Worm (Caenorhabditis elegans) whole organism, L1 larva: ENCODE measurements around the gene Y39A3A.4.

Experiments
- ceh-63 ChIP-seq: fragments of 200-800 bp; sonication (Bioruptor generic); optimal IDR thresholded peaks from 2 replicates; lab custom pipeline; 2018; ENCODE audit warnings: mild to moderate bottlenecking, missing genetic modification characterization, missing compliant biosample characterization
- ceh-8 ChIP-seq: fragments of 200-800 bp; sonication (Bioruptor generic); optimal IDR thresholded peaks from 2 replicates; lab custom pipeline; 2018; ENCODE audit warnings: mild to moderate bottlenecking, missing genetic modification characterization, moderate library complexity, missing compliant biosample characterization
- ceh-88 ChIP-seq: fragments of 200-800 bp; sonication (Bioruptor generic); IDR thresholded peaks from 2 replicates; pipeline ENCODE4 v1.3.6; 2022; ENCODE audit warnings: missing genetic modification characterization, missing compliant biosample characterization
- efl-3 ChIP-seq: fragments of 200-800 bp; sonication (Bioruptor generic); optimal IDR thresholded peaks from 2 replicates; lab custom pipeline; 2018; ENCODE audit warnings: mild to moderate bottlenecking, missing genetic modification characterization, missing compliant biosample characterization
- egl-13 ChIP-seq: sonication (generic microtip); optimal IDR thresholded peaks from 2 replicates; lab custom pipeline; 2016; ENCODE audit warnings: missing genotype, missing genetic modification reagents, missing genetic modification characterization, missing compliant biosample characterization
- ets-5 ChIP-seq: fragments of 200-800 bp; sonication (Bioruptor generic); IDR thresholded peaks from 2 replicates; pipeline ENCODE4 v1.3.6; 2022; ENCODE audit warnings: missing genetic modification characterization, missing compliant biosample characterization
- grh-1 ChIP-seq: fragments of 200-800 bp; sonication (Bioruptor generic); IDR thresholded peaks from 2 replicates; pipeline ENCODE4 v1.3.6; 2022; ENCODE audit warnings: missing genetic modification reagents, missing genetic modification characterization, missing compliant biosample characterization
- isw-1 ChIP-seq: fragments of 200-800 bp; sonication (Bioruptor generic); IDR thresholded peaks from 2 replicates; pipeline ENCODE4 v1.3.6; 2022; ENCODE audit warnings: missing genetic modification characterization, missing compliant biosample characterization
- jun-1 ChIP-seq: fragments of 150-350 bp; optimal IDR thresholded peaks from 2 replicates; lab custom pipeline; 2014; ENCODE audit warnings: missing biosample characterization, missing genetic modification reagents, missing genetic modification characterization
- lin-13 ChIP-seq: fragments of 150-350 bp; optimal IDR thresholded peaks from 2 replicates; lab custom pipeline; 2014; ENCODE audit warnings: missing biosample characterization, missing genetic modification reagents, missing genetic modification characterization
- lin-14 ChIP-seq: fragments of 200-800 bp; sonication (Bioruptor generic); optimal IDR thresholded peaks from 2 replicates; lab custom pipeline; 2018; ENCODE audit warnings: mild to moderate bottlenecking, missing genetic modification characterization, moderate library complexity, missing compliant biosample characterization
- lin-39 ChIP-seq: fragments of 150-350 bp; optimal IDR thresholded peaks from 2 replicates; lab custom pipeline; 2014; ENCODE audit warnings: missing biosample characterization, missing genetic modification reagents, missing genetic modification characterization
- lir-3 ChIP-seq: sonication (generic microtip); optimal IDR thresholded peaks from 2 replicates; lab custom pipeline; 2016; ENCODE audit warnings: mild to moderate bottlenecking, missing genetic modification characterization, moderate library complexity, missing compliant biosample characterization; ENCODE audit not compliant: poor library complexity
- lsy-2 ChIP-seq, 2 experiments: fragments of 150-350 bp; optimal IDR thresholded peaks; 2 replicates each; lab custom pipeline; 2014; ENCODE audit warnings: missing biosample characterization in 2 of 2, missing genetic modification characterization in 2 of 2
- mef-2 ChIP-seq: fragments of 150-350 bp; optimal IDR thresholded peaks from 2 replicates; lab custom pipeline; 2014; ENCODE audit warnings: missing biosample characterization, missing genetic modification characterization
- mep-1 ChIP-seq: fragments of 150-350 bp; optimal IDR thresholded peaks from 2 replicates; lab custom pipeline; 2014; ENCODE audit warnings: missing biosample characterization, missing genetic modification characterization
- nhr-20 ChIP-seq: sonication (generic microtip); optimal IDR thresholded peaks from 2 replicates; lab custom pipeline; 2016; ENCODE audit warnings: mild to moderate bottlenecking, missing genetic modification characterization, missing compliant biosample characterization
- nhr-84 ChIP-seq: sonication (generic microtip); optimal IDR thresholded peaks from 2 replicates; lab custom pipeline; 2017; ENCODE audit warnings: missing biosample characterization, missing genetic modification characterization
- nhr-90 ChIP-seq: sonication (generic microtip); optimal IDR thresholded peaks from 2 replicates; lab custom pipeline; 2016; ENCODE audit warnings: mild to moderate bottlenecking, missing genetic modification characterization, missing compliant biosample characterization; ENCODE audit not compliant: poor library complexity
- skn-1 ChIP-seq: fragments of 150-350 bp; optimal IDR thresholded peaks from 2 replicates; lab custom pipeline; 2014; ENCODE audit warnings: missing biosample characterization, missing genetic modification characterization
- snpc-4 ChIP-seq: fragments of 150-350 bp; optimal IDR thresholded peaks from 2 replicates; lab custom pipeline; 2014; ENCODE audit warnings: missing biosample characterization, missing genetic modification characterization
- unc-98 ChIP-seq: fragments of 200-800 bp; sonication (Bioruptor generic); IDR thresholded peaks from 2 replicates; pipeline ENCODE4 v1.3.6; 2022; ENCODE audit warnings: missing genetic modification characterization, missing compliant biosample characterization

Y39A3A.4 gene

DNA sequence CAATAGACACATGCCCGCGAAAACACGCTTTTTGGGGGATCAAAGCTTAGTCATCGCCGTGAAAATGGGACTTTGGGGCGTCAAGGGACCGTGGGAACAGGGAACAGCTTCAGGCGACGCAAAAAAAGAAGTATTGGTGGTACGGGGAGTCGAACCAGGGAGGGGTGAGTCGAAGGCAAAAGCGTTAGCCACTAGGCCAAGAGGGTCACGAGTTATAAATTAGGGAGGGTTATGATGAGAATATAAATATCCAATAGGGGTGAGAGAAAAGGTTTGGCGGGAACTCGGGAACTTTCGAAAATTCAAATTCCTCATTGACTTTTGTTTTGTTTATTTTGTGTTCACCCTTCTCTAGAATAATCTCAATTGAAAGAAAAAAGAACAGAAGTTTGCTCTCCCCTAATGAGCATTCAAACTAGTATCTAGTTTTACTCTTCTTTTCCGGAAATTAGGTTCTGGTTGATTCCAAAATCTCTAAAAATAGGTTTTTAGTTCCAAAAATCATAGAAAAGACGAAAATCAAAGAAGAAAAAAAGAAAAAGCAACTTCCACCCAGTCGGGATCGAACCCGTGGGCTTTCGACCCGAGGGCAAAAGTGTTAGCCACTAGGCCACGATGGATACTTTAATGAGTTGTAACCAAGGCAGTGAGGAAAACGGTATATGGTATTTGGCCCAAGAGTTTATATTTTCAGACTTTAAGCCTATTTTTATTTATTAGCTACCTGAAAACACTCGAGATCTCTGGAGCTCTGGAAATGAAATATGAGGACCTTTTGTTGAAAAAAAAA is 45.4 kb downstream of the Y39A3A.4 start:
- TF ChIP-seq mep-1 (tag; lab: Kevin White, UChicago) (no peak), nhr-90 (tag; lab: Kevin White, UChicago) (no peak), jun-1 (no peak), grh-1 (GFP tag; lab: Robert Waterston, UW) (no peak), egl-13 (tag; lab: Kevin White, UChicago) (no peak), nhr-20 (tag; lab: Kevin White, UChicago) (no peak), efl-3 (GFP tag; lab: Kevin White, UChicago) (no peak), snpc-4 (tag; lab: Kevin White, UChicago) (no peak)

DNA sequence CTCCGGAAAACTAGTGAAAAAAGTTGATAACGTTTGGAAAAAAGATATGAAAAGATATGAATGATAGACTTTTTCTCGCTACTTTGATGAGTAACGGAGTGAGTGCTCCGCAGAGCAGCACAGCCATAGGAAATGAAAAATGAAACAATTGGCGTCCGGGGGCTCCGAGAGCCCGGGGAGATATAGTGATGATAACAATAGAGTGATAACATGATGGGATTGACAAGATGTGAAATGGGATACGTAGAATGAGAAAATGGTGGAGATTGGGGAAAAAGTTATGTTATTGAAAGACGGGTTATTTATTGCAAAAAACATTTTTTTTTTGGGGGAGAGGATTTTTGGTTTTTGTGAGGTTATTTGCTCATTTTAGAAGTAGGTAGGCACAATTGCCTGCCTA is 48.9 kb downstream of the Y39A3A.4 start:
- TF ChIP-seq unc-98 (GFP tag; lab: Robert Waterston, UW): no peak
- TF ChIP-seq lin-14 (GFP tag; lab: Kevin White, UChicago): peak; percentile 26
- no peak for TF ChIP-seq jun-1
- TF ChIP-seq lin-13: no peak
- TF ChIP-seq lir-3 (tag; lab: Kevin White, UChicago): no peak
- TF ChIP-seq mef-2 (tag; lab: Kevin White, UChicago): no peak
- TF ChIP-seq ets-5 (GFP tag; lab: Robert Waterston, UW): no peak
- TF ChIP-seq nhr-84 (tag; lab: Kevin White, UChicago): no peak
- no peak for TF ChIP-seq isw-1 (GFP tag; lab: Robert Waterston, UW)
- TF ChIP-seq egl-13 (tag; lab: Kevin White, UChicago): no peak
- no peak for TF ChIP-seq ceh-88 (GFP tag; lab: Robert Waterston, UW)
- TF ChIP-seq lsy-2 (tag; optimal IDR thresholded peaks at IDR 0.05; lab: Kevin White, UChicago): peak in 1 of 2 experiments; percentile 9
- TF ChIP-seq ceh-8 (GFP tag; lab: Kevin White, UChicago): no peak
- no peak for TF ChIP-seq nhr-90 (tag; lab: Kevin White, UChicago)
- TF ChIP-seq ceh-63 (GFP tag; lab: Kevin White, UChicago): no peak
- no peak for TF ChIP-seq skn-1 (tag; lab: Kevin White, UChicago)
- no peak for TF ChIP-seq lin-39 (tag; lab: Kevin White, UChicago)
